Worm (Caenorhabditis elegans) whole organism, L4 larva: ENCODE measurements around the gene mps-4.

ENCODE experiments used
- D1046.2 ChIP-seq: fragments of 200-800 bp; sonication (Bioruptor generic); IDR thresholded peaks from 2 replicates; pipeline ENCODE4 v1.3.6; 2022; ENCODE audit warnings: missing genetic modification characterization, missing compliant biosample characterization
- F26F4.8 ChIP-seq: fragments of 200-800 bp; sonication (Bioruptor generic); conservative IDR thresholded peaks from 2 replicates; pipeline ENCODE4 v1.3.6; 2022; ENCODE audit warnings: missing genetic modification characterization, missing compliant biosample characterization
- F37D6.2 ChIP-seq: sonication (generic microtip); optimal IDR thresholded peaks from 2 replicates; lab custom pipeline; 2016; ENCODE audit warnings: mild to moderate bottlenecking, missing genetic modification characterization, missing compliant biosample characterization
- F44E2.7 ChIP-seq: fragments of 200-800 bp; sonication (Bioruptor generic); IDR thresholded peaks from 2 replicates; pipeline ENCODE4 v2.1.2; 2022; ENCODE audit warnings: missing genetic modification characterization, missing compliant biosample characterization
- aha-1 ChIP-seq: fragments of 150-350 bp; peaks from one replicate; lab custom pipeline; 2014; ENCODE audit warnings: missing biosample characterization, missing genetic modification characterization
- ama-1 ChIP-seq: fragments of 150-350 bp; optimal IDR thresholded peaks from 2 replicates; lab custom pipeline; 2014; ENCODE audit warnings: inconsistent platforms, mixed read lengths
- attf-4 ChIP-seq: sonication (generic microtip); optimal IDR thresholded peaks from 3 replicates; lab custom pipeline; 2017; ENCODE audit warnings: missing biosample characterization, missing genetic modification characterization
- ceh-32 ChIP-seq: sonication (generic microtip); optimal IDR thresholded peaks from 2 replicates; lab custom pipeline; 2016; ENCODE audit warnings: mild to moderate bottlenecking, missing genetic modification characterization, missing compliant biosample characterization; ENCODE audit not compliant: poor library complexity
- ceh-62 ChIP-seq: sonication (generic microtip); optimal IDR thresholded peaks from 2 replicates; lab custom pipeline; 2017; ENCODE audit warnings: missing biosample characterization, missing genetic modification characterization
- ceh-82 ChIP-seq: sonication (generic microtip); optimal IDR thresholded peaks from 2 replicates; lab custom pipeline; 2017; ENCODE audit warnings: missing biosample characterization, missing genetic modification characterization
- ctbp-1 ChIP-seq: fragments of 200-800 bp; sonication (Bioruptor generic); IDR thresholded peaks from 2 replicates; pipeline ENCODE4 v1.3.6; 2022; ENCODE audit warnings: missing genetic modification reagents, missing genetic modification characterization, missing compliant biosample characterization
- daf-16 ChIP-seq, 3 experiments: sonication (generic microtip); optimal IDR thresholded peaks; 2 replicates each; lab custom pipeline; 2016 to 2017; ENCODE audit warnings: missing genetic modification characterization in 3 of 3, missing genetic modification reagents in 3 of 3, mild to moderate bottlenecking in 2 of 3, missing compliant biosample characterization in 2 of 3, missing biosample characterization in 1 of 3, moderate library complexity in 1 of 3
- daf-19 ChIP-seq: fragments of 200-800 bp; sonication (Bioruptor generic); conservative IDR thresholded peaks from 2 replicates; pipeline ENCODE4 v1.3.6; 2022; ENCODE audit warnings: missing genetic modification characterization, missing compliant biosample characterization
- daf-8 ChIP-seq: fragments of 200-800 bp; sonication (Bioruptor generic); IDR thresholded peaks from 2 replicates; pipeline ENCODE4 v1.3.6; 2022; ENCODE audit warnings: missing genetic modification characterization, missing compliant biosample characterization
- dmd-6 ChIP-seq: fragments of 200-800 bp; sonication (Bioruptor generic); IDR thresholded peaks from 2 replicates; pipeline ENCODE4 v1.3.6; 2022; ENCODE audit warnings: missing genetic modification reagents, missing genetic modification characterization, missing compliant biosample characterization
- dmd-8 ChIP-seq: fragments of 200-800 bp; sonication (Bioruptor generic); IDR thresholded peaks from 2 replicates; pipeline ENCODE4 v1.3.6; 2022; ENCODE audit warnings: missing genetic modification characterization, missing compliant biosample characterization
- dmd-9 ChIP-seq: fragments of 200-800 bp; sonication (Bioruptor generic); IDR thresholded peaks from 2 replicates; pipeline ENCODE4 v1.3.6; 2022; ENCODE audit warnings: missing genetic modification reagents, missing genetic modification characterization, missing compliant biosample characterization
- dpl-1 ChIP-seq: fragments of 150-350 bp; optimal IDR thresholded peaks from 2 replicates; lab custom pipeline; 2014; ENCODE audit warnings: missing biosample characterization, missing genetic modification reagents, missing genetic modification characterization
- dve-1 ChIP-seq: sonication (generic microtip); optimal IDR thresholded peaks from 2 replicates; lab custom pipeline; 2017; ENCODE audit warnings: antibody characterized with exemption, mild to moderate bottlenecking, missing genetic modification characterization, missing compliant biosample characterization; ENCODE audit not compliant: insufficient read depth
- egl-43 ChIP-seq: fragments of 200-800 bp; sonication (Bioruptor generic); IDR thresholded peaks from 2 replicates; pipeline ENCODE4 v1.3.6; 2022; ENCODE audit warnings: missing genetic modification reagents, missing genetic modification characterization, missing compliant biosample characterization
- fkh-10 ChIP-seq: fragments of 150-350 bp; optimal IDR thresholded peaks from 2 replicates; lab custom pipeline; 2014; ENCODE audit warnings: missing biosample characterization, missing genetic modification reagents, missing genetic modification characterization
- hlh-11 ChIP-seq: fragments of 200-800 bp; sonication (Bioruptor generic); optimal IDR thresholded peaks from 2 replicates; lab custom pipeline; 2018; ENCODE audit warnings: mild to moderate bottlenecking, missing genetic modification characterization, missing compliant biosample characterization
- jun-1 ChIP-seq: fragments of 150-350 bp; optimal IDR thresholded peaks from 2 replicates; lab custom pipeline; 2014; ENCODE audit warnings: missing biosample characterization, missing genetic modification reagents, missing genetic modification characterization
- lim-7 ChIP-seq: fragments of 200-800 bp; sonication (Bioruptor generic); IDR thresholded peaks from 2 replicates; pipeline ENCODE4 v1.3.6; 2022; ENCODE audit warnings: missing genetic modification characterization, missing compliant biosample characterization
- lsy-2 ChIP-seq, 2 experiments: fragments of 150-350 bp in 1 of 2; sonication (generic microtip) in 1 of 2; optimal IDR thresholded peaks; 2 replicates each; lab custom pipeline; 2014 to 2017; ENCODE audit warnings: missing biosample characterization in 2 of 2, missing genetic modification characterization in 2 of 2
- mdl-1 ChIP-seq, 2 experiments: fragments of 150-350 bp in 1 of 2; sonication (generic microtip) in 1 of 2; optimal IDR thresholded peaks; 2 replicates each; lab custom pipeline; 2014 to 2017; ENCODE audit warnings: missing biosample characterization in 2 of 2, missing genetic modification characterization in 2 of 2
- mep-1 ChIP-seq: fragments of 150-350 bp; sonication (generic microtip); optimal IDR thresholded peaks from 3 replicates; lab custom pipeline; 2014; ENCODE audit warnings: missing biosample characterization, missing genetic modification characterization
- mes-2 ChIP-seq: sonication (generic microtip); optimal IDR thresholded peaks from 2 replicates; lab custom pipeline; 2016; ENCODE audit warnings: missing genotype, mild to moderate bottlenecking, missing genetic modification characterization, missing compliant biosample characterization; ENCODE audit not compliant: poor library complexity, severe bottlenecking
- nhr-10 ChIP-seq: fragments of 150-350 bp; optimal IDR thresholded peaks from 2 replicates; lab custom pipeline; 2014; ENCODE audit warnings: missing biosample characterization, missing genetic modification characterization
- nhr-28 ChIP-seq: fragments of 150-350 bp; optimal IDR thresholded peaks from 2 replicates; lab custom pipeline; 2014; ENCODE audit warnings: missing biosample characterization, missing genetic modification characterization
- nhr-6 ChIP-seq: fragments of 150-350 bp; optimal IDR thresholded peaks from 2 replicates; lab custom pipeline; 2014; ENCODE audit warnings: missing biosample characterization, missing genetic modification characterization
- nhr-76 ChIP-seq: fragments of 150-350 bp; optimal IDR thresholded peaks from 2 replicates; lab custom pipeline; 2014; ENCODE audit warnings: missing biosample characterization, missing genetic modification characterization
- pha-4 ChIP-seq, 2 experiments: fragments of 150-350 bp in 1 of 2; fragments of 200-800 bp in 1 of 2; sonication (Bioruptor generic) in 1 of 2; IDR thresholded peaks in 1 of 2; optimal IDR thresholded peaks in 1 of 2; 2 replicates each; pipeline versions ENCODE4 v1.3.6 to Lab custom; 2014 to 2022; ENCODE audit warnings: missing genetic modification characterization in 2 of 2, missing genetic modification reagents in 2 of 2, missing biosample characterization in 1 of 2, missing compliant biosample characterization in 1 of 2
- php-3 ChIP-seq: fragments of 200-800 bp; sonication (Bioruptor generic); IDR thresholded peaks from 2 replicates; pipeline ENCODE4 v1.3.6; 2022; ENCODE audit warnings: missing genetic modification reagents, missing genetic modification characterization, missing compliant biosample characterization
- pqm-1 ChIP-seq: sonication (generic microtip); optimal IDR thresholded peaks from 2 replicates; lab custom pipeline; 2017; ENCODE audit warnings: missing biosample characterization, missing genetic modification characterization
- sdz-12 ChIP-seq: fragments of 200-800 bp; sonication (Bioruptor generic); optimal IDR thresholded peaks from 2 replicates; lab custom pipeline; 2018; ENCODE audit warnings: mild to moderate bottlenecking, missing genetic modification characterization, missing compliant biosample characterization
- snpc-1.2 ChIP-seq: fragments of 200-800 bp; sonication (Bioruptor generic); IDR thresholded peaks from 2 replicates; pipeline ENCODE4 v1.3.6; 2022; ENCODE audit warnings: missing genetic modification reagents, missing genetic modification characterization, missing compliant biosample characterization
- snpc-4 ChIP-seq: fragments of 150-350 bp; optimal IDR thresholded peaks from 2 replicates; lab custom pipeline; 2014; ENCODE audit warnings: missing biosample characterization, missing genetic modification characterization
- spr-1 ChIP-seq: sonication (generic microtip); optimal IDR thresholded peaks from 2 replicates; lab custom pipeline; 2016; ENCODE audit warnings: mild to moderate bottlenecking, missing genetic modification characterization, missing compliant biosample characterization
- tra-1 ChIP-seq: fragments of 200-800 bp; sonication (Bioruptor generic); IDR thresholded peaks from 2 replicates; pipeline ENCODE4 v1.3.6; 2022; ENCODE audit warnings: missing genetic modification reagents, missing genetic modification characterization, missing compliant biosample characterization
- unc-62 ChIP-seq, 3 experiments: fragments of 150-350 bp in 1 of 3; sonication (generic microtip); optimal IDR thresholded peaks in 2 of 3; peaks in 1 of 3; 1 replicate in 1 of 3; 2 replicates in 2 of 3; lab custom pipeline; 2014 to 2017; ENCODE audit warnings: missing biosample characterization in 3 of 3, missing genetic modification characterization in 3 of 3, missing genetic modification reagents in 3 of 3, missing genotype in 1 of 3
- zfp-2 ChIP-seq: sonication (generic microtip); optimal IDR thresholded peaks from 2 replicates; lab custom pipeline; 2016; ENCODE audit warnings: mild to moderate bottlenecking, missing genetic modification characterization, missing compliant biosample characterization
- zfp-3 ChIP-seq: fragments of 200-800 bp; sonication (Bioruptor generic); conservative IDR thresholded peaks from 2 replicates; pipeline ENCODE4 v1.3.6; 2022; ENCODE audit warnings: missing genetic modification reagents, missing genetic modification characterization, missing compliant biosample characterization
- ztf-11 ChIP-seq: fragments of 150-350 bp; optimal IDR thresholded peaks from 2 replicates; lab custom pipeline; 2014; ENCODE audit warnings: missing biosample characterization, missing genetic modification characterization
- ztf-7 ChIP-seq: fragments of 150-350 bp; optimal IDR thresholded peaks from 2 replicates; lab custom pipeline; 2014; ENCODE audit warnings: missing biosample characterization, missing genetic modification characterization

Gene mps-4

ce11 chrIII:8307356-8307755 lies 35.8 kb upstream of the mps-4 start, which contains the start of the genes F10E9.7 and F10E9.5 (continued):
- TF ChIP-seq dve-1 (peak; percentile 86), tra-1 (no peak; the same call in 1 of the 2 replicates), php-3 (no peak), mep-1 (tag; lab: Kevin White, UChicago) (peak; percentile 87), jun-1 (tag; lab: Kevin White, UChicago) (no peak), ceh-82 (tag; lab: Kevin White, UChicago) (no peak), pha-4 (GFP tag; IDR thresholded peaks at IDR 0.05; lab: Robert Waterston, UW) (peak; percentile 76), pha-4 (tag; optimal IDR thresholded peaks at IDR 0.05; lab: Kevin White, UChicago) (peak; percentile 69), daf-16 (GFP tag; optimal IDR thresholded peaks at IDR 0.05; lab: Kevin White, UChicago) (peak in 1 of 2 experiments; percentile 27), daf-16 (tag; optimal IDR thresholded peaks at IDR 0.05; lab: Kevin White, UChicago) (peak; percentile 56), hlh-11 (no peak), F26F4.8 (GFP tag; lab: Robert Waterston, UW) (no peak), ztf-11 (tag; lab: Kevin White, UChicago) (no peak), daf-8 (GFP tag; lab: Robert Waterston, UW) (no peak), ama-1 (no peak), egl-43 (no peak), dmd-9 (GFP tag; lab: Robert Waterston, UW) (peak; percentile 96), ztf-7 (tag; lab: Kevin White, UChicago) (peak; percentile 70), D1046.2 (GFP tag; lab: Robert Waterston, UW) (peak; percentile 60; the same call in 1 of the 2 replicates), lsy-2 (tag; optimal IDR thresholded peaks at IDR 0.05; lab: Kevin White, UChicago) (peak in 1 of 2 experiments; percentile 96), ceh-62 (tag; lab: Kevin White, UChicago) (no peak)

- TF ChIP-seq zfp-2 (tag; lab: Kevin White, UChicago) (no peak), pqm-1 (no peak), nhr-76 (tag; lab: Kevin White, UChicago) (no peak), aha-1 (tag; lab: Kevin White, UChicago) (peak; percentile 94), ztf-7 (tag; lab: Kevin White, UChicago) (no peak), daf-16 (GFP tag; optimal IDR thresholded peaks at IDR 0.05; lab: Kevin White, UChicago) (no peak), daf-16 (tag; optimal IDR thresholded peaks at IDR 0.05; lab: Kevin White, UChicago) (no peak), unc-62 (GFP tag; optimal IDR thresholded peaks at IDR 0.05 in 1 of 2; lab: Kevin White, UChicago) (peak in 1 of 2 experiments; percentile 87), unc-62 (tag; optimal IDR thresholded peaks at IDR 0.05; lab: Kevin White, UChicago) (no peak), zfp-3 (GFP tag; lab: Robert Waterston, UW) (0 out of 2 replicates have a peak, but pooled peaks have one; percentile 35), nhr-28 (tag; lab: Kevin White, UChicago) (no peak), lim-7 (GFP tag; lab: Robert Waterston, UW) (no peak), snpc-1.2 (GFP tag; lab: Robert Waterston, UW) (no peak), mes-2 (no peak)
Observed at ce11 chrIII:8305816-8306215, 34.2 kb upstream of the mps-4 start.

- TF ChIP-seq aha-1 (tag; lab: Kevin White, UChicago) (peak; percentile 90), egl-43 (0 out of 2 replicates have a peak, but pooled peaks have one; percentile 19), dmd-6 (no peak)
- TF ChIP-seq, all 104 proteins: peak for 2
Observed at ce11 chrIII:8305304-8305703, 33.7 kb upstream of the mps-4 start.

ce11 chrIII:8303440-8303839 lies 31.9 kb upstream of the mps-4 start:
- no peak for TF ChIP-seq attf-4 (tag; lab: Kevin White, UChicago)
- TF ChIP-seq ctbp-1 (GFP tag; lab: Robert Waterston, UW) = no peak
- no peak for TF ChIP-seq F26F4.8 (GFP tag; lab: Robert Waterston, UW)
- TF ChIP-seq sdz-12 (GFP tag; lab: Kevin White, UChicago) = no peak
- no peak for TF ChIP-seq php-3
- no peak for TF ChIP-seq dmd-8 (GFP tag; lab: Robert Waterston, UW)
- no peak for TF ChIP-seq snpc-4
- no peak for TF ChIP-seq dpl-1 (GFP tag; lab: Kevin White, UChicago)
- no peak for TF ChIP-seq fkh-10 (GFP tag; lab: Kevin White, UChicago)
- TF ChIP-seq F44E2.7 = no peak
- no peak for TF ChIP-seq mdl-1 (tag; optimal IDR thresholded peaks at IDR 0.05; lab: Kevin White, UChicago)
- no peak for TF ChIP-seq spr-1 (tag; lab: Kevin White, UChicago)
- TF ChIP-seq ceh-32 (tag; lab: Kevin White, UChicago) = no peak
- TF ChIP-seq nhr-10 (tag; lab: Kevin White, UChicago) = no peak
- TF ChIP-seq daf-19 (GFP tag; lab: Robert Waterston, UW) = no peak
- no peak for TF ChIP-seq F37D6.2 (tag; lab: Kevin White, UChicago)
- TF ChIP-seq nhr-6 (tag; lab: Kevin White, UChicago) = no peak
- TF ChIP-seq, all 104 proteins: peak for 0
